Fruit fly (Drosophila melanogaster) whole organism, embryonic: Measurements from ENCODE around the gene Rrp5.

Source experiments
- B-H2 ChIP-seq: fragments of 200-800 bp; sonication (Bioruptor generic); optimal IDR thresholded peaks from 2 replicates; lab custom pipeline; 2018; ENCODE audit warnings: missing biosample characterization, mild to moderate bottlenecking, missing genetic modification characterization
- CG11456 ChIP-seq: fragments of 200-800 bp; sonication (Bioruptor generic); IDR thresholded peaks from 3 replicates; pipeline ENCODE4 v1.3.6; 2022; ENCODE audit warnings: missing biosample characterization, missing genetic modification characterization
- CG1233 ChIP-seq: fragments of 200-800 bp; sonication (Bioruptor generic); optimal IDR thresholded peaks from 4 replicates; lab custom pipeline; 2018; ENCODE audit warnings: missing biosample characterization, mild to moderate bottlenecking, missing genetic modification characterization
- CG12391 ChIP-seq: fragments of 200-800 bp; sonication (Bioruptor generic); optimal IDR thresholded peaks from 3 replicates; lab custom pipeline; 2018; ENCODE audit warnings: missing biosample characterization, mild to moderate bottlenecking, missing genetic modification characterization, moderate library complexity
- CG13424 ChIP-seq: fragments of 200-800 bp; sonication (Bioruptor generic); optimal IDR thresholded peaks from 2 replicates; lab custom pipeline; 2019; ENCODE audit warnings: missing biosample characterization, mild to moderate bottlenecking, missing genetic modification characterization, moderate library complexity
- CG13624 ChIP-seq: fragments of 200-800 bp; sonication (Bioruptor generic); optimal IDR thresholded peaks from 2 replicates; lab custom pipeline; 2016; ENCODE audit warnings: missing biosample characterization, missing genetic modification characterization
- CG14710 ChIP-seq: fragments of 200-800 bp; sonication (Bioruptor generic); optimal IDR thresholded peaks from 3 replicates; lab custom pipeline; 2019; ENCODE audit warnings: missing biosample characterization, mild to moderate bottlenecking, missing genetic modification characterization, moderate library complexity
- CG15601 ChIP-seq: fragments of 200-800 bp; sonication (Bioruptor generic); optimal IDR thresholded peaks from 3 replicates; lab custom pipeline; 2019; ENCODE audit warnings: missing biosample characterization, mild to moderate bottlenecking, missing genetic modification characterization, moderate library complexity
- CG17361 ChIP-seq: fragments of 200-800 bp; sonication (Bioruptor generic); IDR thresholded peaks from 3 replicates; pipeline ENCODE4 v1.3.6; 2022; ENCODE audit warnings: missing biosample characterization, missing genetic modification characterization
- CG18262 ChIP-seq: fragments of 200-800 bp; optimal IDR thresholded peaks from 3 replicates; lab custom pipeline; 2019; ENCODE audit warnings: missing biosample characterization, mild to moderate bottlenecking, missing genetic modification characterization, moderate library complexity
- CG30020 ChIP-seq: fragments of 200-800 bp; optimal IDR thresholded peaks from 2 replicates; lab custom pipeline; 2019; ENCODE audit warnings: missing biosample characterization, mild to moderate bottlenecking, missing genetic modification characterization, moderate library complexity
- CG30431 ChIP-seq: fragments of 200-800 bp; sonication (Bioruptor generic); optimal IDR thresholded peaks from 2 replicates; lab custom pipeline; 2017; ENCODE audit warnings: missing biosample characterization, missing genetic modification characterization
- CG33557 ChIP-seq: fragments of 200-800 bp; sonication (Bioruptor generic); optimal IDR thresholded peaks from 2 replicates; lab custom pipeline; 2019; ENCODE audit warnings: missing biosample characterization, mild to moderate bottlenecking, missing genetic modification characterization, moderate library complexity
- CG3995 ChIP-seq: fragments of 200-800 bp; sonication (Bioruptor generic); optimal IDR thresholded peaks from 3 replicates; lab custom pipeline; 2016; ENCODE audit warnings: missing biosample characterization, missing genetic modification characterization
- CG4360 ChIP-seq: fragments of 200-800 bp; sonication (Bioruptor generic); IDR thresholded peaks from 2 replicates; pipeline ENCODE4 v1.3.6; 2022; ENCODE audit warnings: missing biosample characterization, missing genetic modification characterization
- CG43689 ChIP-seq: fragments of 200-800 bp; sonication (Bioruptor generic); IDR thresholded peaks from 2 replicates; pipeline ENCODE4 v1.3.6; 2022; ENCODE audit warnings: missing biosample characterization, missing genetic modification characterization
- CG4404 ChIP-seq: fragments of 200-800 bp; sonication (Bioruptor generic); IDR thresholded peaks from 2 replicates; pipeline ENCODE4 v1.3.6; 2022; ENCODE audit warnings: missing biosample characterization, missing genetic modification characterization
- CG6654 ChIP-seq: fragments of 200-800 bp; sonication (Bioruptor generic); optimal IDR thresholded peaks from 2 replicates; lab custom pipeline; 2017; ENCODE audit warnings: missing biosample characterization, mild to moderate bottlenecking, missing genetic modification characterization
- CG6765 ChIP-seq: fragments of 200-800 bp; sonication (Bioruptor generic); optimal IDR thresholded peaks from 3 replicates; lab custom pipeline; 2017; ENCODE audit warnings: missing biosample characterization, mild to moderate bottlenecking, missing genetic modification characterization
- CG6813 ChIP-seq: fragments of 200-800 bp; sonication (Bioruptor generic); optimal IDR thresholded peaks from 2 replicates; lab custom pipeline; 2017; ENCODE audit warnings: missing biosample characterization, missing genetic modification characterization, mild to moderate bottlenecking, moderate library complexity, missing genetic modification reagents
- Dll ChIP-seq: fragments of 200-800 bp; sonication (Bioruptor generic); IDR thresholded peaks from 4 replicates; pipeline ENCODE4 v1.3.6; 2022; ENCODE audit warnings: missing biosample characterization, missing genetic modification characterization; ENCODE audit not compliant: partially characterized antibody
- E2f2 ChIP-seq: fragments of 200-800 bp; sonication (Bioruptor generic); IDR thresholded peaks from 2 replicates; pipeline ENCODE4 v1.3.6; 2022; ENCODE audit warnings: missing biosample characterization, missing genetic modification characterization
- Ets65A ChIP-seq: fragments of 200-800 bp; sonication (Bioruptor generic); peaks from one replicate; lab custom pipeline; 2016; ENCODE audit warnings: missing biosample characterization, missing genetic modification characterization
- H2.0 ChIP-seq: fragments of 200-800 bp; sonication (Bioruptor generic); IDR thresholded peaks from 2 replicates; pipeline ENCODE4 v1.3.6; 2022; ENCODE audit warnings: missing biosample characterization, missing genetic modification characterization
- Jarid2 ChIP-seq: fragments of 200-800 bp; sonication (Bioruptor generic); optimal IDR thresholded peaks from 3 replicates; lab custom pipeline; 2017; ENCODE audit warnings: mild to moderate bottlenecking, missing biosample characterization, missing genetic modification reagents, missing genetic modification characterization
- Meics ChIP-seq: fragments of 200-800 bp; sonication (Bioruptor generic); optimal IDR thresholded peaks from 2 replicates; lab custom pipeline; 2017; ENCODE audit warnings: missing biosample characterization, mild to moderate bottlenecking, missing genetic modification characterization
- Nf-YC ChIP-seq: fragments of 200-800 bp; optimal IDR thresholded peaks from 3 replicates; lab custom pipeline; 2019; ENCODE audit warnings: missing biosample characterization, mild to moderate bottlenecking, missing genetic modification characterization, moderate library complexity
- Oaz ChIP-seq: fragments of 200-800 bp; sonication (Bioruptor generic); IDR thresholded peaks from 2 replicates; pipeline ENCODE4 v1.3.6; 2022; ENCODE audit warnings: missing biosample characterization, missing genetic modification characterization
- Oli ChIP-seq: fragments of 200-800 bp; sonication (Bioruptor generic); optimal IDR thresholded peaks from 2 replicates; lab custom pipeline; 2018; ENCODE audit warnings: missing biosample characterization, mild to moderate bottlenecking, missing genetic modification characterization, moderate library complexity
- Opbp ChIP-seq: fragments of 200-800 bp; sonication (Bioruptor generic); IDR thresholded peaks from 3 replicates; pipeline ENCODE4 v1.3.6; 2022; ENCODE audit warnings: missing biosample characterization, missing genetic modification characterization; ENCODE audit not compliant: partially characterized antibody
- Side ChIP-seq: fragments of 200-800 bp; sonication (Bioruptor generic); optimal IDR thresholded peaks from 2 replicates; lab custom pipeline; 2016; ENCODE audit warnings: missing biosample characterization, missing genetic modification characterization
- Stat92E ChIP-seq, 3 experiments: fragments of >200 bp in 2 of 3; fragments of 200-800 bp in 1 of 3; sonication (Bioruptor generic) in 1 of 3; optimal IDR thresholded peaks; 2 replicates each; lab custom pipeline; 2017 to 2019; ENCODE audit warnings: missing biosample characterization in 3 of 3, missing genetic modification characterization in 3 of 3, mild to moderate bottlenecking in 1 of 3, moderate library complexity in 1 of 3
- Taf1 ChIP-seq: fragments of 200-800 bp; sonication (Bioruptor generic); IDR thresholded peaks from 2 replicates; pipeline ENCODE4 v1.3.6; 2022; ENCODE audit warnings: missing biosample characterization, missing genetic modification characterization
- Usf ChIP-seq: fragments of 200-800 bp; sonication (Bioruptor generic); optimal IDR thresholded peaks from 2 replicates; lab custom pipeline; 2017; ENCODE audit warnings: missing genotype, missing biosample characterization, missing genetic modification characterization
- al ChIP-seq: fragments of 200-800 bp; sonication (Bioruptor generic); IDR thresholded peaks from 2 replicates; pipeline ENCODE4 v1.3.6; 2022; ENCODE audit warnings: missing biosample characterization, missing genetic modification characterization
- ato ChIP-seq: fragments of 200-800 bp; sonication (Bioruptor generic); IDR thresholded peaks from 2 replicates; pipeline ENCODE4 v1.3.6; 2022; ENCODE audit warnings: missing biosample characterization, missing genetic modification characterization; ENCODE audit not compliant: partially characterized antibody
- az2 ChIP-seq: fragments of 200-800 bp; sonication (Bioruptor generic); optimal IDR thresholded peaks from 3 replicates; lab custom pipeline; 2016; ENCODE audit warnings: missing biosample characterization, missing genetic modification characterization
- bsh ChIP-seq, 2 experiments: fragments of 200-800 bp; sonication (Bioruptor generic); optimal IDR thresholded peaks; 2 replicates each; lab custom pipeline; 2017 to 2018; ENCODE audit warnings: mild to moderate bottlenecking in 2 of 2, missing biosample characterization in 2 of 2, missing genetic modification characterization in 2 of 2, moderate library complexity in 1 of 2
- croc ChIP-seq: fragments of 200-800 bp; sonication (Bioruptor generic); conservative IDR thresholded peaks from 3 replicates; pipeline ENCODE4 v1.3.6; 2022; ENCODE audit warnings: missing biosample characterization, missing genetic modification characterization
- dimm ChIP-seq: fragments of 200-800 bp; sonication (Bioruptor generic); IDR thresholded peaks from 2 replicates; pipeline ENCODE4 v1.3.6; 2022; ENCODE audit warnings: missing biosample characterization, missing genetic modification characterization
- exex ChIP-seq: fragments of 200-800 bp; sonication (Bioruptor generic); optimal IDR thresholded peaks from 4 replicates; lab custom pipeline; 2018; ENCODE audit warnings: missing biosample characterization, mild to moderate bottlenecking, missing genetic modification characterization, moderate library complexity
- fd3F ChIP-seq: fragments of 200-800 bp; sonication (Bioruptor generic); optimal IDR thresholded peaks from 2 replicates; lab custom pipeline; 2018; ENCODE audit warnings: missing biosample characterization, mild to moderate bottlenecking, missing genetic modification characterization, moderate library complexity
- gt ChIP-seq: fragments of 200-800 bp; sonication (Bioruptor generic); IDR thresholded peaks from 2 replicates; pipeline ENCODE4 v1.3.6; 2022; ENCODE audit warnings: missing biosample characterization, missing genetic modification characterization
- lov ChIP-seq, 2 experiments: fragments of 200-800 bp in 1 of 2; fragments of >200 bp in 1 of 2; sonication (Bioruptor generic) in 1 of 2; IDR thresholded peaks in 1 of 2; optimal IDR thresholded peaks in 1 of 2; 2 replicates in 1 of 2; 3 replicates in 1 of 2; pipeline versions ENCODE4 v1.3.6 to Lab custom; 2017 to 2022; ENCODE audit warnings: missing biosample characterization in 1 of 2, missing genetic modification characterization in 1 of 2
- nom ChIP-seq: fragments of 200-800 bp; sonication (Bioruptor generic); optimal IDR thresholded peaks from 2 replicates; lab custom pipeline; 2017; ENCODE audit warnings: missing biosample characterization, missing genetic modification characterization, mild to moderate bottlenecking, moderate library complexity, missing genetic modification reagents
- oc ChIP-seq: fragments of 200-800 bp; sonication (Bioruptor generic); optimal IDR thresholded peaks from 2 replicates; lab custom pipeline; 2018; ENCODE audit warnings: missing biosample characterization, mild to moderate bottlenecking, missing genetic modification characterization, moderate library complexity
- ssp ChIP-seq: fragments of 200-800 bp; sonication (Bioruptor generic); IDR thresholded peaks from 2 replicates; pipeline ENCODE4 v1.3.6; 2022; ENCODE audit warnings: missing biosample characterization, missing genetic modification characterization
- yki ChIP-seq: fragments of >200 bp; optimal IDR thresholded peaks from 3 replicates; lab custom pipeline; 2018

Rrp5 gene

DNA sequence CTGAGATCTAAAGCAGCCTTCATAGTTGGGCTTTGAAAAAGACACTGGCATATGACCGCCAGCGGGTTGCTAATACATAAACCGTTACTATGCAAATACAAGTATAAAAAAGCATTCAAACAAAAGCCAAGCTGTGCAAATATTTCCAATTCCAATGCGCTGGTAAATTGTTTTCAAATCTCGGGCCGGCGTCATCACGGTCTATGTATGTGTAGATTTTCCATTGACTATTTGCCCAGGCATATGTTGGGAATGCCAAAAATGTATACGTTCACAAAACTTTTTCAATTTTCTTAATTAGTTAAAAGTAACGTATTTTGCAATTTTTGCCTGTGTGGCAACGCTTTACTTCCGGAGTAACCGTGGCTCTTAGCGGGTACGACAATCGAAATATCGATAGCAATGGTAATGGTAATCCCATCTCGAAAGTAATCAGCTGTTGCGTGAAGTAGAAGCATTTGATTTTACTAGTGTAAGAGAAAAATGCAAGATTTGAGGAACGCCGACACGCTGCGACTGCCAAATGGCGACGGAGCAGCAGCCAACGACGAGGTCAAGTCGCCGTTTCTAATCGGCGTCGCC, 43.3 kb downstream of the Rrp5 start, which contains the start of the genes CG34290 and Uck (continued):
- TF ChIP-seq nom (GFP tag; lab: Kevin White, UChicago) (peak; percentile 57), CG4360 (GFP tag; lab: Robert Waterston, UW) (0 out of 2 replicates have a peak, but pooled peaks have one; percentile 18), CG13424 (tag; lab: Kevin White, UChicago) (peak; percentile 63), CG12391 (peak; percentile 80), lov (optimal IDR thresholded peaks at IDR 0.05; lab: Kevin White, UChicago) (no peak), lov (GFP tag; IDR thresholded peaks at IDR 0.05; lab: Robert Waterston, UW) (peak; percentile 62; the same call in 1 of the 3 replicates), Opbp (GFP tag; lab: Robert Waterston, UW) (peak; percentile 86), CG18262 (tag; lab: Kevin White, UChicago) (peak; percentile 63), Oaz (GFP tag; lab: Robert Waterston, UW) (peak; percentile 51; the same call in 1 of the 2 replicates), Dll (peak; percentile 89), CG17361 (GFP tag; lab: Robert Waterston, UW) (peak; percentile 65; the same call in 2 of the 3 replicates), CG4404 (no peak), dimm (GFP tag; lab: Robert Waterston, UW) (no peak), al (GFP tag; lab: Robert Waterston, UW) (peak; percentile 39; the same call in 1 of the 2 replicates), Jarid2 (GFP tag; lab: Kevin White, UChicago) (peak; percentile 58), CG6813 (peak; percentile 81), CG11456 (GFP tag; lab: Robert Waterston, UW) (peak; percentile 76; the same call in 2 of the 3 replicates), gt (GFP tag; lab: Robert Waterston, UW) (no peak), Side (GFP tag; lab: Kevin White, UChicago) (peak; percentile 89), exex (tag; lab: Kevin White, UChicago) (peak; percentile 69), oc (tag; lab: Kevin White, UChicago) (peak; percentile 48), Stat92E (GFP tag; optimal IDR thresholded peaks at IDR 0.05; lab: Kevin White, UChicago) (peak in 1 of 3 experiments; percentile 48), ato (GFP tag; lab: Robert Waterston, UW) (peak; percentile 66; the same call in 1 of the 2 replicates), croc (GFP tag; lab: Robert Waterston, UW) (no peak), H2.0 (GFP tag; lab: Robert Waterston, UW) (peak; percentile 56), CG14710 (tag; lab: Kevin White, UChicago) (peak; percentile 82), fd3F (GFP tag; lab: Kevin White, UChicago) (peak; percentile 67), CG33557 (peak; percentile 70), bsh (GFP tag; optimal IDR thresholded peaks at IDR 0.05; lab: Kevin White, UChicago) (peak in 1 of 2 experiments; percentile 61), E2f2 (GFP tag; lab: Robert Waterston, UW) (peak; percentile 74), Ets65A (GFP tag; lab: Kevin White, UChicago) (peak; percentile 99), ssp (GFP tag; lab: Robert Waterston, UW) (peak; percentile 38; the same call in 1 of the 2 replicates), CG3995 (peak; percentile 78), CG13624 (GFP tag; lab: Kevin White, UChicago) (peak; percentile 86), Oli (peak; percentile 47), CG43689 (GFP tag; lab: Robert Waterston, UW) (peak; percentile 64), Usf (GFP tag; lab: Kevin White, UChicago) (peak; percentile 6), Meics (GFP tag; lab: Kevin White, UChicago) (peak; percentile 90), CG30431 (GFP tag; lab: Kevin White, UChicago) (peak; percentile 49), B-H2 (GFP tag; lab: Kevin White, UChicago) (peak; percentile 89), az2 (GFP tag; lab: Kevin White, UChicago) (peak; percentile 8), Nf-YC (tag; lab: Kevin White, UChicago) (peak; percentile 59), CG6654 (GFP tag; lab: Kevin White, UChicago) (peak; percentile 53), CG30020 (tag; lab: Kevin White, UChicago) (peak; percentile 36), Taf1 (no peak), CG6765 (GFP tag; lab: Kevin White, UChicago) (peak; percentile 93), CG15601 (peak; percentile 78), yki (lab: Kevin White, UChicago) (no peak), CG1233 (GFP tag; lab: Kevin White, UChicago) (peak; percentile 92)
